Fruit fly (Drosophila melanogaster) whole organism, embryonic: ENCODE results near the gene DCAF12.

Experiments used
- Atf3 ChIP-seq: fragments of 200-800 bp; sonication (Bioruptor generic); optimal IDR thresholded peaks from 3 replicates; lab custom pipeline; 2016; ENCODE audit warnings: missing biosample characterization, missing genetic modification characterization
- B-H1 ChIP-seq: fragments of 200-800 bp; sonication (Bioruptor generic); IDR thresholded peaks from 3 replicates; pipeline ENCODE4 v1.3.6; 2022; ENCODE audit warnings: missing biosample characterization, missing genetic modification characterization
- Bdp1 ChIP-seq: fragments of 200-800 bp; sonication (Bioruptor generic); optimal IDR thresholded peaks from 3 replicates; lab custom pipeline; 2016; ENCODE audit warnings: missing biosample characterization, missing genetic modification characterization
- CG11456 ChIP-seq: fragments of 200-800 bp; sonication (Bioruptor generic); IDR thresholded peaks from 3 replicates; pipeline ENCODE4 v1.3.6; 2022; ENCODE audit warnings: missing biosample characterization, missing genetic modification characterization
- CG12744 ChIP-seq: fragments of 200-800 bp; sonication (Bioruptor generic); optimal IDR thresholded peaks from 2 replicates; lab custom pipeline; 2016; ENCODE audit warnings: missing biosample characterization, missing genetic modification characterization
- CG13775 ChIP-seq: fragments of 200-800 bp; sonication (Bioruptor generic); optimal IDR thresholded peaks from 3 replicates; lab custom pipeline; 2017; ENCODE audit warnings: missing biosample characterization, mild to moderate bottlenecking, missing genetic modification characterization
- CG15514 ChIP-seq: fragments of 200-800 bp; sonication (Bioruptor generic); optimal IDR thresholded peaks from 3 replicates; lab custom pipeline; 2017; ENCODE audit warnings: missing biosample characterization, missing genetic modification characterization, mild to moderate bottlenecking, moderate library complexity, missing genetic modification reagents
- CG2199 ChIP-seq: fragments of 200-800 bp; sonication (Bioruptor generic); IDR thresholded peaks from 3 replicates; pipeline ENCODE4 v1.3.6; 2022; ENCODE audit warnings: missing biosample characterization, missing genetic modification characterization
- CG30020 ChIP-seq: fragments of 200-800 bp; optimal IDR thresholded peaks from 2 replicates; lab custom pipeline; 2019; ENCODE audit warnings: missing biosample characterization, mild to moderate bottlenecking, missing genetic modification characterization, moderate library complexity
- CG32532 ChIP-seq: fragments of 200-800 bp; sonication (Bioruptor generic); IDR thresholded peaks from 2 replicates; pipeline ENCODE4 v1.3.6; 2022; ENCODE audit warnings: missing biosample characterization, missing genetic modification characterization
- CG33557 ChIP-seq: fragments of 200-800 bp; sonication (Bioruptor generic); optimal IDR thresholded peaks from 2 replicates; lab custom pipeline; 2019; ENCODE audit warnings: missing biosample characterization, mild to moderate bottlenecking, missing genetic modification characterization, moderate library complexity
- CG43689 ChIP-seq: fragments of 200-800 bp; sonication (Bioruptor generic); IDR thresholded peaks from 2 replicates; pipeline ENCODE4 v1.3.6; 2022; ENCODE audit warnings: missing biosample characterization, missing genetic modification characterization
- CG4404 ChIP-seq: fragments of 200-800 bp; sonication (Bioruptor generic); IDR thresholded peaks from 2 replicates; pipeline ENCODE4 v1.3.6; 2022; ENCODE audit warnings: missing biosample characterization, missing genetic modification characterization
- CG4820 ChIP-seq: fragments of 200-800 bp; sonication (Bioruptor generic); optimal IDR thresholded peaks from 3 replicates; lab custom pipeline; 2016; ENCODE audit warnings: missing biosample characterization, missing genetic modification characterization
- CG6254 ChIP-seq: fragments of 200-800 bp; sonication (Bioruptor generic); optimal IDR thresholded peaks from 3 replicates; lab custom pipeline; 2017; ENCODE audit warnings: mild to moderate bottlenecking, missing biosample characterization, missing genetic modification reagents, missing genetic modification characterization
- CG8359 ChIP-seq: fragments of 200-800 bp; sonication (Bioruptor generic); optimal IDR thresholded peaks from 2 replicates; lab custom pipeline; 2017; ENCODE audit warnings: missing biosample characterization, mild to moderate bottlenecking, missing genetic modification characterization, borderline replicate concordance
- CG8478 ChIP-seq: fragments of >200 bp; optimal IDR thresholded peaks from 2 replicates; lab custom pipeline; 2018
- CG8924 ChIP-seq: fragments of 200-800 bp; optimal IDR thresholded peaks from 3 replicates; lab custom pipeline; 2019; ENCODE audit warnings: missing biosample characterization, mild to moderate bottlenecking, missing genetic modification characterization, moderate library complexity
- CG9215 ChIP-seq: fragments of 200-800 bp; sonication (Bioruptor generic); IDR thresholded peaks from 2 replicates; pipeline ENCODE4 v1.3.6; 2022; ENCODE audit warnings: missing biosample characterization, missing genetic modification characterization
- CG9797 ChIP-seq: fragments of 200-800 bp; sonication (Bioruptor generic); optimal IDR thresholded peaks from 3 replicates; lab custom pipeline; 2018; ENCODE audit warnings: missing biosample characterization, mild to moderate bottlenecking, missing genetic modification characterization
- CrebB ChIP-seq: fragments of 200-800 bp; sonication (Bioruptor generic); optimal IDR thresholded peaks from 3 replicates; lab custom pipeline; 2018; ENCODE audit warnings: missing biosample characterization, mild to moderate bottlenecking, missing genetic modification characterization
- Doc2 ChIP-seq: fragments of 200-800 bp; sonication (Bioruptor generic); IDR thresholded peaks from 2 replicates; pipeline ENCODE4 v1.3.6; 2022; ENCODE audit warnings: missing biosample characterization, missing genetic modification characterization
- Drgx ChIP-seq: fragments of 200-800 bp; sonication (Bioruptor generic); IDR thresholded peaks from 2 replicates; pipeline ENCODE4 v1.3.6; 2022; ENCODE audit warnings: missing biosample characterization, missing genetic modification characterization
- Lim3 ChIP-seq: fragments of 200-800 bp; sonication (Bioruptor generic); IDR thresholded peaks from 2 replicates; pipeline ENCODE4 v1.3.6; 2022; ENCODE audit warnings: missing biosample characterization, missing genetic modification characterization
- MBD-R2 ChIP-seq: fragments of 200-800 bp; sonication (Bioruptor generic); IDR thresholded peaks from 2 replicates; pipeline ENCODE4 v1.3.6; 2022; ENCODE audit warnings: missing biosample characterization, missing genetic modification characterization
- Poxn ChIP-seq: fragments of 200-800 bp; sonication (Bioruptor generic); IDR thresholded peaks from 2 replicates; pipeline ENCODE4 v1.3.6; 2022; ENCODE audit warnings: missing biosample characterization, missing genetic modification characterization
- Sin3A ChIP-seq: fragments of >200 bp; optimal IDR thresholded peaks from 2 replicates; lab custom pipeline; 2018
- ab ChIP-seq: fragments of 200-800 bp; sonication (Bioruptor generic); optimal IDR thresholded peaks from 2 replicates; lab custom pipeline; 2016; ENCODE audit warnings: missing biosample characterization, missing genetic modification characterization
- al ChIP-seq: fragments of 200-800 bp; sonication (Bioruptor generic); IDR thresholded peaks from 2 replicates; pipeline ENCODE4 v1.3.6; 2022; ENCODE audit warnings: missing biosample characterization, missing genetic modification characterization
- ash1 ChIP-seq: fragments of 200-800 bp; sonication (Bioruptor generic); optimal IDR thresholded peaks from 2 replicates; lab custom pipeline; 2018; ENCODE audit warnings: missing biosample characterization, mild to moderate bottlenecking, missing genetic modification characterization
- bowl ChIP-seq: fragments of 200-800 bp; sonication (Bioruptor generic); IDR thresholded peaks from 2 replicates; pipeline ENCODE4 v1.3.6; 2022; ENCODE audit warnings: missing biosample characterization, missing genetic modification characterization
- chinmo ChIP-seq: fragments of 200-800 bp; sonication (Bioruptor generic); IDR thresholded peaks from 4 replicates; pipeline ENCODE4 v1.3.6; 2022; ENCODE audit warnings: missing biosample characterization, missing genetic modification characterization; ENCODE audit not compliant: partially characterized antibody
- crol ChIP-seq: fragments of 200-800 bp; sonication (Bioruptor generic); IDR thresholded peaks from 2 replicates; pipeline ENCODE4 v1.3.6; 2022; ENCODE audit warnings: missing biosample characterization, missing genetic modification characterization
- gcm ChIP-seq: fragments of 200-800 bp; sonication (Bioruptor generic); optimal IDR thresholded peaks from 2 replicates; lab custom pipeline; 2019; ENCODE audit warnings: missing biosample characterization, mild to moderate bottlenecking, missing genetic modification characterization, moderate library complexity
- grau ChIP-seq: fragments of 200-800 bp; optimal IDR thresholded peaks from 3 replicates; lab custom pipeline; 2019; ENCODE audit warnings: missing biosample characterization, mild to moderate bottlenecking, missing genetic modification characterization, moderate library complexity
- knrl ChIP-seq: fragments of 200-800 bp; sonication (Bioruptor generic); IDR thresholded peaks from 3 replicates; pipeline ENCODE4 v1.3.6; 2022; ENCODE audit warnings: missing biosample characterization, missing genetic modification characterization; ENCODE audit not compliant: partially characterized antibody
- nom ChIP-seq: fragments of 200-800 bp; sonication (Bioruptor generic); optimal IDR thresholded peaks from 2 replicates; lab custom pipeline; 2017; ENCODE audit warnings: missing biosample characterization, missing genetic modification characterization, mild to moderate bottlenecking, moderate library complexity, missing genetic modification reagents
- sr ChIP-seq: fragments of 200-800 bp; sonication (Bioruptor generic); IDR thresholded peaks from 3 replicates; pipeline ENCODE4 v1.3.6; 2022; ENCODE audit warnings: missing biosample characterization, missing genetic modification characterization
- twi ChIP-seq: fragments of 200-800 bp; optimal IDR thresholded peaks from 2 replicates; lab custom pipeline; 2019; ENCODE audit warnings: missing biosample characterization, mild to moderate bottlenecking, missing genetic modification characterization, moderate library complexity
- unpg ChIP-seq: fragments of 200-800 bp; sonication (Bioruptor generic); optimal IDR thresholded peaks from 3 replicates; lab custom pipeline; 2018; ENCODE audit warnings: missing biosample characterization, mild to moderate bottlenecking, missing genetic modification characterization, moderate library complexity

Gene DCAF12

DNA sequence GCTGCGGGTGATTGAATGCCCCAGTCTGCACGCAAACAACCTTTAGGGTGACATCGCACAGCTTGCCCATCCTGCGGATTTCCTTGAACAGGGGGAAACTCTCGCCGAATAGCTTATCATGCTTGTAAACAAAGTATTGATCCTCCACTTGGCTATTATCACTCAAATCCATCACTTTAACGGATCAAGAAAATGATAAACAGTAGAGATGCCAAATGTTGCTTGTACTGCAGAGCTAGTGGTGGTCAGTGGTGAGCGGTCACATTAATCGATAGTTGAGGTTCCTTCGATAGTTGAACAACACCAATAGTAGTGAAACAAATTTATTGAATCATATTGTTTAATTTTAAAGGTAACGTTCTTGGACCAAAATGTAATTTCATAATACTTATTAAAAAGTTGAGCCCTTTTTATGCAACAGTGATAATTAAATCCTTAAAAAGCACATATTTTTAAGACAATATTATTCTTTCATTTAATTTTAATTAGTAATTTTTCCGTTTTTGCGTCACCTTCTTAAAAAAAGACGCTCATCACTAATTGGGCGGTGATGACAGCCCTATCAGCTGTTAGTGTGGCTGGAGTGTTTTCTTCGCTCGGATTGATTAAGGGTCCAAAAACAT is 6.5 kb downstream of the DCAF12 start, which contains the start of the genes KLHL18 and GCC185 (continued):
- TF ChIP-seq CG8924 (tag; lab: Kevin White, UChicago) (peak; percentile 76), Doc2 (peak; percentile 42; the same call in 1 of the 2 replicates), CG13775 (GFP tag; lab: Kevin White, UChicago) (peak; percentile 81), knrl (GFP tag; lab: Robert Waterston, UW) (peak; percentile 93), CG12744 (GFP tag; lab: Kevin White, UChicago) (peak; percentile 52), Drgx (peak; percentile 30; the same call in 1 of the 2 replicates), grau (tag; lab: Kevin White, UChicago) (peak; percentile 83), CG2199 (no peak), al (GFP tag; lab: Robert Waterston, UW) (peak; percentile 83), CG32532 (peak; percentile 71), Poxn (peak; percentile 16; the same call in 1 of the 2 replicates), Bdp1 (GFP tag; lab: Kevin White, UChicago) (peak; percentile 26), sr (GFP tag; lab: Robert Waterston, UW) (no peak), CG43689 (no peak), CG4820 (GFP tag; lab: Kevin White, UChicago) (peak; percentile 76)

DNA sequence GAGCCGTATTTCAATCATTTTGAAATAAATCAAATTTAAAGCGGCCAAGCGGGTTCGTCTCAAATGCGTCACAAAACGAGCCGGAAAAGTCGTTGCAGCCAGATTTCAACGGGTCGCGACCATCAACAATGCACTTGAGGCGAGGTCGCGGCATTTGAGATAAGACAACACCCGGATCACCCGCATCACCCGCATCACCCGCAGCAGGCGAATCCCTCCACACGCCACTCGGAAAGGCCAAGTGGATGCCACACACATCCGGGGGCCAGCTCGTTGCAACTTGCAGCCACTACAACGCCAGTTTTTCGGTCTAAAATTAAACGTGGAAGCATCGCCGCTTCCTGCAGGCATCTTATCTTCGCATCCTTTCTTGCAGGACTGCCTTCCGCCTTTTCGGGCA is 10.4 kb downstream of the DCAF12 start:
- TF ChIP-seq B-H1 (GFP tag; lab: Robert Waterston, UW) = no peak
- TF ChIP-seq twi = no peak
- TF ChIP-seq ab = no peak
- TF ChIP-seq CG9215 (GFP tag; lab: Robert Waterston, UW) = no peak
- TF ChIP-seq ash1 = no peak
- no peak for TF ChIP-seq nom (GFP tag; lab: Kevin White, UChicago)
- TF ChIP-seq CG15514 (GFP tag; lab: Kevin White, UChicago) = no peak
- TF ChIP-seq al (GFP tag; lab: Robert Waterston, UW) = no peak
- 0 out of 3 replicates have a peak, but pooled peaks have one; percentile 25 for TF ChIP-seq CG11456
- no peak for TF ChIP-seq CG33557 (GFP tag; lab: Kevin White, UChicago)
- TF ChIP-seq CG30020 (tag; lab: Kevin White, UChicago) = no peak
- no peak for TF ChIP-seq CG8359 (GFP tag; lab: Kevin White, UChicago)
- TF ChIP-seq MBD-R2 (GFP tag; lab: Robert Waterston, UW) = no peak
- TF ChIP-seq unpg = no peak
- TF ChIP-seq CG43689 = no peak
- TF ChIP-seq bowl (GFP tag; lab: Robert Waterston, UW) = 0 out of 2 replicates have a peak, but pooled peaks have one; percentile 12
- TF ChIP-seq CG6254 (GFP tag; lab: Kevin White, UChicago) = no peak
- no peak for TF ChIP-seq CG9797
- TF ChIP-seq CG4404 (GFP tag; lab: Robert Waterston, UW) = no peak
- TF ChIP-seq chinmo (GFP tag; lab: Robert Waterston, UW) = no peak
- no peak for TF ChIP-seq CrebB (tag; lab: Kevin White, UChicago)
- TF ChIP-seq CG8478 (lab: Kevin White, UChicago) = no peak
- no peak for TF ChIP-seq Lim3 (GFP tag; lab: Robert Waterston, UW)
- TF ChIP-seq gcm (GFP tag; lab: Kevin White, UChicago) = peak; percentile 87
- peak; percentile 45 for TF ChIP-seq crol
- no peak for TF ChIP-seq Sin3A (lab: Kevin White, UChicago)
- TF ChIP-seq CG2199 = 0 out of 3 replicates have a peak, but pooled peaks have one; percentile 56
- TF ChIP-seq Atf3 (GFP tag; lab: Kevin White, UChicago) = no peak
